ENCODE assay signal across 1 worm cellular context in the genomic region with DNA sequence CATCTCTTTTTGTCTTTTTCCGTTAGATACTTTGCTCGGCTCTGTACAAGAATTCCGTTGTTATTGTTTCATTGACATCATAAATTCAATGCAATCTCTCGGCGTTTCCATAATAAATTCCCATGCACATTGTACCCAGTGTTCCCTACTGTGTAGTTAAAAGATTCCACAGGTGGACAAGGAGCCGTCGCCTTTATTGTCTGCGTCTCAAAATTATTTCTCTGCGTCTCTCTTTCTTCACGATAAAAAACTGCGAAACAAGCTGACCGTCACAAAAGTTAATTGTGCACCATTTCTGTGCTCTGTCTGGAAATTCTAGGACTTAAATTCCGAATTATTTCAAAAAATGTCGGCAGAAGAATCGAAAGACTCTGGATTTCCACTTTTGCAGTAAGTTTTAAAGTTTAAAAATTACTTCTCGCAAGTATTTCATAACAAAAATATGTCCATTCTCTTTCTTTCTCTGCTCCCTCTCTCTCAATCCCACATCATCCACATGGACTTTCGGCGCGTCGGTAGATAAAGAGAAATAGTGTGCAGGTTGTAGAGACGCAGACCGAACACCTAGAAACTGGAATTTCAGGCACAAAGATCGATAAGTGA.
TF ChIP-seq lines count a peak whose summit lies in the region.

No protein-coding gene starts in this region.

TF ChIP-seq in whole organism, L1 larva, 84 proteins besides CTCF, POLR2A, EP300 and RAD21 (continued from another document):
- TF ChIP-seq xbp-1 (tag; optimal IDR thresholded peaks at IDR 0.05; lab: Kevin White, UChicago) (no peak), efl-3 (GFP tag; optimal IDR thresholded peaks at IDR 0.05; lab: Kevin White, UChicago) (no peak), sup-37 (GFP tag; optimal IDR thresholded peaks at IDR 0.05; lab: Kevin White, UChicago) (no peak), nhr-28 (tag; optimal IDR thresholded peaks at IDR 0.05; lab: Kevin White, UChicago) (no peak), nhr-76 (tag; optimal IDR thresholded peaks at IDR 0.05; lab: Kevin White, UChicago) (no peak), nhr-77 (tag; optimal IDR thresholded peaks at IDR 0.05; lab: Kevin White, UChicago) (no peak), alr-1 (tag; optimal IDR thresholded peaks at IDR 0.05; lab: Kevin White, UChicago; ENCODE audit: borderline replicate concordance) (no peak), nhr-12 (tag; optimal IDR thresholded peaks at IDR 0.05; lab: Kevin White, UChicago) (no peak), nhr-20 (tag; optimal IDR thresholded peaks at IDR 0.05; lab: Kevin White, UChicago) (peak; percentile 63), pag-3 (tag; optimal IDR thresholded peaks at IDR 0.05; lab: Kevin White, UChicago; ENCODE audit: borderline replicate concordance, insufficient read depth) (no peak), snu-23 (GFP tag; optimal IDR thresholded peaks at IDR 0.05; lab: Kevin White, UChicago) (peak; percentile 13), ets-5 (GFP tag; IDR thresholded peaks at IDR 0.05; lab: Robert Waterston, UW) (0 out of 2 replicates have a peak, but pooled peaks have one; percentile 27), aha-1 (tag; optimal IDR thresholded peaks at IDR 0.05; lab: Kevin White, UChicago) (no peak), lsy-2 (tag; optimal IDR thresholded peaks at IDR 0.05; lab: Kevin White, UChicago) (no peak), zag-1 (tag; optimal IDR thresholded peaks at IDR 0.05; lab: Kevin White, UChicago) (no peak), lir-3 (tag; optimal IDR thresholded peaks at IDR 0.05; lab: Kevin White, UChicago; ENCODE audit: poor library complexity) (no peak), lin-35 (GFP tag; optimal IDR thresholded peaks at IDR 0.05; lab: Kevin White, UChicago) (peak in 1 of 2 experiments; percentile 10), efl-1 (optimal IDR thresholded peaks at IDR 0.05; lab: Kevin White, UChicago) (peak; percentile 41 to 45), efl-1 (GFP tag; optimal IDR thresholded peaks at IDR 0.05 in 1 of 2; lab: Kevin White, UChicago) (peak; percentile 2 to 8), sptf-1 (tag; optimal IDR thresholded peaks at IDR 0.05; lab: Kevin White, UChicago) (no peak), unc-86 (tag; optimal IDR thresholded peaks at IDR 0.05; lab: Kevin White, UChicago) (no peak), elt-3 (tag; optimal IDR thresholded peaks at IDR 0.05; lab: Kevin White, UChicago) (no peak), unc-130 (tag; optimal IDR thresholded peaks at IDR 0.05; lab: Kevin White, UChicago) (no peak), hlh-17 (GFP tag; optimal IDR thresholded peaks at IDR 0.05; lab: Kevin White, UChicago; ENCODE audit: borderline replicate concordance) (no peak), mab-9 (GFP tag; IDR thresholded peaks at IDR 0.05; lab: Robert Waterston, UW) (no peak), irx-1 (tag; optimal IDR thresholded peaks at IDR 0.05; lab: Kevin White, UChicago) (peak; percentile 7), C04F5.9 (tag; optimal IDR thresholded peaks at IDR 0.05; lab: Kevin White, UChicago) (no peak), ztf-11 (tag; optimal IDR thresholded peaks at IDR 0.05; lab: Kevin White, UChicago) (no peak), lin-13 (GFP tag; optimal IDR thresholded peaks at IDR 0.05; lab: Kevin White, UChicago) (no peak), Y116A8C.19 (tag; optimal IDR thresholded peaks at IDR 0.05; lab: Kevin White, UChicago; ENCODE audit: borderline replicate concordance) (no peak), ceh-90 (tag; optimal IDR thresholded peaks at IDR 0.05; lab: Kevin White, UChicago) (no peak), grh-1 (GFP tag; IDR thresholded peaks at IDR 0.05; lab: Robert Waterston, UW) (no peak), F16B12.6 (tag; optimal IDR thresholded peaks at IDR 0.05; lab: Kevin White, UChicago) (no peak), mef-2 (tag; optimal IDR thresholded peaks at IDR 0.05; lab: Kevin White, UChicago) (no peak), C16A3.4 (tag; optimal IDR thresholded peaks at IDR 0.05; lab: Kevin White, UChicago) (no peak), hpl-2 (GFP tag; optimal IDR thresholded peaks at IDR 0.05; lab: Kevin White, UChicago) (no peak), C34B4.2 (tag; optimal IDR thresholded peaks at IDR 0.05; lab: Kevin White, UChicago) (no peak), rnt-1 (tag; optimal IDR thresholded peaks at IDR 0.05; lab: Kevin White, UChicago) (no peak)
